Fruit fly (Drosophila melanogaster) whole organism, embryonic: ENCODE measurements around the gene Mur2B.
A peak's percentile ranks its signal among the peaks of the same experiment; 100 is the strongest.

ENCODE experiments used
- ATbp ChIP-seq: fragments of 200-800 bp; sonication (Bioruptor generic); optimal IDR thresholded peaks from 2 replicates; lab custom pipeline; 2017; ENCODE audit warnings: missing biosample characterization, mild to moderate bottlenecking, missing genetic modification characterization, missing genetic modification reagents
- BEAF-32 ChIP-seq: fragments of 200-800 bp; sonication (Bioruptor generic); optimal IDR thresholded peaks from 3 replicates; lab custom pipeline; 2017; ENCODE audit warnings: missing biosample characterization, missing genetic modification characterization, mild to moderate bottlenecking, moderate library complexity, missing genetic modification reagents
- BtbVII ChIP-seq: fragments of 200-800 bp; sonication (Bioruptor generic); optimal IDR thresholded peaks from 3 replicates; lab custom pipeline; 2017; ENCODE audit warnings: missing biosample characterization, mild to moderate bottlenecking, missing genetic modification characterization
- CG10959 ChIP-seq: fragments of 200-800 bp; sonication (Bioruptor generic); IDR thresholded peaks from 2 replicates; pipeline ENCODE4 v1.3.6; 2022; ENCODE audit warnings: missing biosample characterization, missing genetic modification characterization
- CG13894 ChIP-seq: fragments of 200-800 bp; sonication (Bioruptor generic); optimal IDR thresholded peaks from 3 replicates; lab custom pipeline; 2018; ENCODE audit warnings: missing biosample characterization, mild to moderate bottlenecking, missing genetic modification characterization, moderate library complexity
- CG14860 ChIP-seq: fragments of 200-800 bp; sonication (Bioruptor generic); IDR thresholded peaks from 3 replicates; pipeline ENCODE4 v1.3.6; 2022; ENCODE audit warnings: missing biosample characterization, missing genetic modification characterization; ENCODE audit not compliant: partially characterized antibody
- CG15514 ChIP-seq: fragments of 200-800 bp; sonication (Bioruptor generic); optimal IDR thresholded peaks from 3 replicates; lab custom pipeline; 2017; ENCODE audit warnings: missing biosample characterization, missing genetic modification characterization, mild to moderate bottlenecking, moderate library complexity, missing genetic modification reagents
- CG17186 ChIP-seq: fragments of 200-800 bp; sonication (Bioruptor generic); optimal IDR thresholded peaks from 3 replicates; lab custom pipeline; 2017; ENCODE audit warnings: missing biosample characterization, missing genetic modification reagents, missing genetic modification characterization
- CG2678 ChIP-seq: fragments of 200-800 bp; sonication (Bioruptor generic); optimal IDR thresholded peaks from 3 replicates; lab custom pipeline; 2019; ENCODE audit warnings: missing biosample characterization, mild to moderate bottlenecking, missing genetic modification characterization, moderate library complexity
- CG3281 ChIP-seq: fragments of 200-800 bp; sonication (Bioruptor generic); optimal IDR thresholded peaks from 3 replicates; lab custom pipeline; 2017; ENCODE audit warnings: missing biosample characterization, mild to moderate bottlenecking, missing genetic modification characterization
- CG34224 ChIP-seq: fragments of 200-800 bp; sonication (Bioruptor generic); IDR thresholded peaks from 3 replicates; pipeline ENCODE4 v1.3.6; 2022; ENCODE audit warnings: missing biosample characterization, missing genetic modification characterization; ENCODE audit not compliant: partially characterized antibody
- CG42726 ChIP-seq: fragments of 200-800 bp; sonication (Bioruptor generic); IDR thresholded peaks from 2 replicates; pipeline ENCODE4 v1.3.6; 2022; ENCODE audit warnings: missing biosample characterization, missing genetic modification characterization; ENCODE audit not compliant: partially characterized antibody
- CG4360 ChIP-seq: fragments of 200-800 bp; sonication (Bioruptor generic); IDR thresholded peaks from 2 replicates; pipeline ENCODE4 v1.3.6; 2022; ENCODE audit warnings: missing biosample characterization, missing genetic modification characterization
- CG4617 ChIP-seq: fragments of 200-800 bp; sonication (Bioruptor generic); optimal IDR thresholded peaks from 3 replicates; lab custom pipeline; 2016; ENCODE audit warnings: missing biosample characterization, missing genetic modification characterization, borderline replicate concordance
- CG6791 ChIP-seq: fragments of 200-800 bp; sonication (Bioruptor generic); IDR thresholded peaks from 3 replicates; pipeline ENCODE4 v1.3.6; 2022; ENCODE audit warnings: missing biosample characterization, missing genetic modification characterization; ENCODE audit not compliant: partially characterized antibody
- CG7786 ChIP-seq: fragments of 200-800 bp; sonication (Bioruptor generic); optimal IDR thresholded peaks from 2 replicates; lab custom pipeline; 2016; ENCODE audit warnings: missing biosample characterization, missing genetic modification characterization
- CG7987 ChIP-seq: fragments of 200-800 bp; sonication (Bioruptor generic); optimal IDR thresholded peaks from 2 replicates; lab custom pipeline; 2018; ENCODE audit warnings: missing biosample characterization, mild to moderate bottlenecking, missing genetic modification characterization, moderate library complexity
- CG9876 ChIP-seq: fragments of 200-800 bp; sonication (Bioruptor generic); optimal IDR thresholded peaks from 2 replicates; lab custom pipeline; 2016; ENCODE audit warnings: missing biosample characterization, missing genetic modification characterization
- CHES-1-like ChIP-seq: fragments of 200-800 bp; sonication (Bioruptor generic); optimal IDR thresholded peaks from 2 replicates; lab custom pipeline; 2016; ENCODE audit warnings: missing biosample characterization, missing genetic modification characterization
- Deaf1 ChIP-seq: fragments of 200-800 bp; optimal IDR thresholded peaks from 3 replicates; lab custom pipeline; 2019; ENCODE audit warnings: missing biosample characterization, mild to moderate bottlenecking, missing genetic modification characterization, moderate library complexity
- Dek ChIP-seq: fragments of 200-800 bp; sonication (Bioruptor generic); optimal IDR thresholded peaks from 3 replicates; lab custom pipeline; 2019; ENCODE audit warnings: missing biosample characterization, mild to moderate bottlenecking, missing genetic modification characterization, moderate library complexity
- Dll ChIP-seq: fragments of 200-800 bp; sonication (Bioruptor generic); IDR thresholded peaks from 4 replicates; pipeline ENCODE4 v1.3.6; 2022; ENCODE audit warnings: missing biosample characterization, missing genetic modification characterization; ENCODE audit not compliant: partially characterized antibody
- Dp ChIP-seq: fragments of 200-800 bp; sonication (Bioruptor generic); optimal IDR thresholded peaks from 2 replicates; lab custom pipeline; 2018; ENCODE audit warnings: missing biosample characterization, mild to moderate bottlenecking, missing genetic modification characterization, moderate library complexity
- E2f2 ChIP-seq: fragments of 200-800 bp; sonication (Bioruptor generic); IDR thresholded peaks from 2 replicates; pipeline ENCODE4 v1.3.6; 2022; ENCODE audit warnings: missing biosample characterization, missing genetic modification characterization
- Eip74EF ChIP-seq, 2 experiments: fragments of 200-800 bp in 1 of 2; fragments of >200 bp in 1 of 2; sonication (Bioruptor generic) in 1 of 2; optimal IDR thresholded peaks; 2 replicates each; lab custom pipeline; 2017 to 2019; ENCODE audit warnings: missing biosample characterization in 2 of 2, missing genetic modification characterization in 2 of 2, mild to moderate bottlenecking in 1 of 2, moderate library complexity in 1 of 2
- Fer1 ChIP-seq: fragments of 200-800 bp; sonication (Bioruptor generic); optimal IDR thresholded peaks from 2 replicates; lab custom pipeline; 2017; ENCODE audit warnings: missing biosample characterization, mild to moderate bottlenecking, missing genetic modification characterization
- Optix ChIP-seq: fragments of 200-800 bp; sonication (Bioruptor generic); IDR thresholded peaks from 3 replicates; pipeline ENCODE4 v1.3.6; 2022; ENCODE audit warnings: missing biosample characterization, missing genetic modification characterization
- Rx ChIP-seq: fragments of 200-800 bp; sonication (Bioruptor generic); IDR thresholded peaks from 2 replicates; pipeline ENCODE4 v1.3.6; 2022; ENCODE audit warnings: missing biosample characterization, missing genetic modification characterization
- Sin3A ChIP-seq: fragments of >200 bp; optimal IDR thresholded peaks from 2 replicates; lab custom pipeline; 2018
- YL-1 ChIP-seq: fragments of 200-800 bp; sonication (Bioruptor generic); optimal IDR thresholded peaks from 3 replicates; lab custom pipeline; 2017; ENCODE audit warnings: missing biosample characterization, mild to moderate bottlenecking, missing genetic modification characterization
- ab ChIP-seq: fragments of 200-800 bp; sonication (Bioruptor generic); optimal IDR thresholded peaks from 2 replicates; lab custom pipeline; 2016; ENCODE audit warnings: missing biosample characterization, missing genetic modification characterization
- bbx ChIP-seq: fragments of 200-800 bp; sonication (Bioruptor generic); IDR thresholded peaks from 2 replicates; pipeline ENCODE4 v1.3.6; 2022; ENCODE audit warnings: missing biosample characterization, missing genetic modification characterization; ENCODE audit not compliant: partially characterized antibody
- bigmax ChIP-seq: fragments of 200-800 bp; sonication (Bioruptor generic); optimal IDR thresholded peaks from 2 replicates; lab custom pipeline; 2018; ENCODE audit warnings: missing biosample characterization, mild to moderate bottlenecking, missing genetic modification characterization
- chinmo ChIP-seq: fragments of 200-800 bp; sonication (Bioruptor generic); IDR thresholded peaks from 4 replicates; pipeline ENCODE4 v1.3.6; 2022; ENCODE audit warnings: missing biosample characterization, missing genetic modification characterization; ENCODE audit not compliant: partially characterized antibody
- ewg ChIP-seq: fragments of 200-800 bp; sonication (Bioruptor generic); optimal IDR thresholded peaks from 3 replicates; lab custom pipeline; 2017; ENCODE audit warnings: mild to moderate bottlenecking, missing biosample characterization, missing genetic modification reagents, missing genetic modification characterization
- gfzf ChIP-seq: fragments of 200-800 bp; sonication (Bioruptor generic); optimal IDR thresholded peaks from 2 replicates; lab custom pipeline; 2016; ENCODE audit warnings: missing biosample characterization, mild to moderate bottlenecking, missing genetic modification characterization, moderate library complexity
- mam ChIP-seq: fragments of 200-800 bp; sonication (Bioruptor generic); optimal IDR thresholded peaks from 3 replicates; lab custom pipeline; 2016; ENCODE audit warnings: missing biosample characterization, missing genetic modification characterization
- nmo ChIP-seq: fragments of 200-800 bp; sonication (Bioruptor generic); optimal IDR thresholded peaks from 2 replicates; lab custom pipeline; 2018; ENCODE audit warnings: missing biosample characterization, mild to moderate bottlenecking, missing genetic modification characterization, moderate library complexity
- nom ChIP-seq: fragments of 200-800 bp; sonication (Bioruptor generic); optimal IDR thresholded peaks from 2 replicates; lab custom pipeline; 2017; ENCODE audit warnings: missing biosample characterization, missing genetic modification characterization, mild to moderate bottlenecking, moderate library complexity, missing genetic modification reagents
- pzg ChIP-seq: fragments of 200-800 bp; sonication (Bioruptor generic); optimal IDR thresholded peaks from 3 replicates; lab custom pipeline; 2018; ENCODE audit warnings: missing biosample characterization, mild to moderate bottlenecking, missing genetic modification characterization, moderate library complexity
- sens ChIP-seq: fragments of 200-800 bp; sonication (Bioruptor generic); peaks from one replicate; lab custom pipeline; 2016; ENCODE audit warnings: missing biosample characterization, missing genetic modification characterization
- shn ChIP-seq: fragments of 200-800 bp; sonication (Bioruptor generic); optimal IDR thresholded peaks from 3 replicates; lab custom pipeline; 2016; ENCODE audit warnings: missing biosample characterization, missing genetic modification characterization
- tll ChIP-seq, 2 experiments: fragments of 200-800 bp in 1 of 2; fragments of >200 bp in 1 of 2; sonication (Bioruptor generic) in 1 of 2; optimal IDR thresholded peaks; 2 replicates each; lab custom pipeline; 2017 to 2019; ENCODE audit warnings: missing biosample characterization in 2 of 2, missing genetic modification characterization in 2 of 2, mild to moderate bottlenecking in 1 of 2, moderate library complexity in 1 of 2
- tna ChIP-seq: fragments of 200-800 bp; sonication (Bioruptor generic); IDR thresholded peaks from 2 replicates; pipeline ENCODE4 v1.3.6; 2022; ENCODE audit warnings: missing biosample characterization, missing genetic modification characterization; ENCODE audit not compliant: partially characterized antibody
- unpg ChIP-seq: fragments of 200-800 bp; sonication (Bioruptor generic); optimal IDR thresholded peaks from 3 replicates; lab custom pipeline; 2018; ENCODE audit warnings: missing biosample characterization, mild to moderate bottlenecking, missing genetic modification characterization, moderate library complexity
- vnd ChIP-seq: fragments of 200-800 bp; sonication (Bioruptor generic); IDR thresholded peaks from 3 replicates; pipeline ENCODE4 v1.3.6; 2022; ENCODE audit warnings: missing biosample characterization, missing genetic modification characterization; ENCODE audit not compliant: partially characterized antibody

Mur2B gene

dm6 chrX:1695529-1696410, 27.2 kb upstream of the Mur2B start, which contains the start of gene a6 (continued):
- TF ChIP-seq CG13894 (tag; lab: Kevin White, UChicago): no peak
- TF ChIP-seq ATbp (GFP tag; lab: Kevin White, UChicago): no peak
- no peak for TF ChIP-seq bigmax (GFP tag; lab: Kevin White, UChicago)
- peak; percentile 92 for TF ChIP-seq CG34224 (GFP tag; lab: Robert Waterston, UW)
- TF ChIP-seq ab (GFP tag; lab: Kevin White, UChicago): no peak
- TF ChIP-seq CG4360 (GFP tag; lab: Robert Waterston, UW): no peak
- peak; percentile 76 for TF ChIP-seq pzg (GFP tag; lab: Kevin White, UChicago)
- peak; percentile 78 for TF ChIP-seq CG42726
- TF ChIP-seq CG4617 (GFP tag; lab: Kevin White, UChicago): peak; percentile 48
- TF ChIP-seq BtbVII (GFP tag; lab: Kevin White, UChicago): no peak
- peak; percentile 16 for TF ChIP-seq nmo (GFP tag; lab: Kevin White, UChicago)
- peak; percentile 91 for TF ChIP-seq tna
- peak; percentile 96 for TF ChIP-seq CG6791
- peak; percentile 45 for TF ChIP-seq ewg (GFP tag; lab: Kevin White, UChicago)
- TF ChIP-seq Dp: peak; percentile 90
- peak; percentile 9 for TF ChIP-seq Dek
- no peak for TF ChIP-seq Eip74EF (GFP tag; optimal IDR thresholded peaks at IDR 0.05; lab: Kevin White, UChicago)
- TF ChIP-seq vnd (GFP tag; lab: Robert Waterston, UW): peak; percentile 86
- TF ChIP-seq gfzf (GFP tag; lab: Kevin White, UChicago): peak; percentile 14
- no peak for TF ChIP-seq nom (GFP tag; lab: Kevin White, UChicago)
- peak; percentile 80 for TF ChIP-seq BEAF-32 (GFP tag; lab: Kevin White, UChicago)
- no peak for TF ChIP-seq shn (GFP tag; lab: Kevin White, UChicago)
- no peak for TF ChIP-seq CG3281
- peak; percentile 81 for TF ChIP-seq Deaf1
- TF ChIP-seq CG2678: no peak
- TF ChIP-seq CG9876: no peak
- peak; percentile 54 for TF ChIP-seq YL-1
- TF ChIP-seq CG17186 (GFP tag; lab: Kevin White, UChicago): peak; percentile 66
- TF ChIP-seq Fer1 (GFP tag; lab: Kevin White, UChicago): peak; percentile 14
- peak; percentile 13 for TF ChIP-seq CHES-1-like (GFP tag; lab: Kevin White, UChicago)
- TF ChIP-seq CG7786: no peak
- no peak for TF ChIP-seq tll (GFP tag; optimal IDR thresholded peaks at IDR 0.05; lab: Kevin White, UChicago)
- TF ChIP-seq CG14860 (GFP tag; lab: Robert Waterston, UW): peak; percentile 91
- TF ChIP-seq sens (GFP tag; lab: Kevin White, UChicago): peak; percentile 62
- peak; percentile 8 for TF ChIP-seq CG7987 (GFP tag; lab: Kevin White, UChicago)
- no peak for TF ChIP-seq Rx (GFP tag; lab: Robert Waterston, UW)
- TF ChIP-seq Sin3A (lab: Kevin White, UChicago): peak; percentile 41
- no peak for TF ChIP-seq Optix (GFP tag; lab: Robert Waterston, UW)
- peak; percentile 95 for TF ChIP-seq E2f2
- no peak for TF ChIP-seq mam (GFP tag; lab: Kevin White, UChicago)
- TF ChIP-seq CG10959 (GFP tag; lab: Robert Waterston, UW): no peak
- peak; percentile 59 for TF ChIP-seq CG15514
- peak; percentile 88 for TF ChIP-seq Dll (GFP tag; lab: Robert Waterston, UW)
- no peak for TF ChIP-seq unpg (GFP tag; lab: Kevin White, UChicago)
- TF ChIP-seq chinmo (GFP tag; lab: Robert Waterston, UW): peak; percentile 98
- TF ChIP-seq bbx (GFP tag; lab: Robert Waterston, UW): peak; percentile 93
